Worm (Caenorhabditis elegans): ENCODE data around the gene abf-3.
"Not testable (repeated sequence)": the region's sequence is repeated elsewhere in the genome, so short reads cannot be mapped to it uniquely, and the experiment has no call there.

Gene abf-3

DNA sequence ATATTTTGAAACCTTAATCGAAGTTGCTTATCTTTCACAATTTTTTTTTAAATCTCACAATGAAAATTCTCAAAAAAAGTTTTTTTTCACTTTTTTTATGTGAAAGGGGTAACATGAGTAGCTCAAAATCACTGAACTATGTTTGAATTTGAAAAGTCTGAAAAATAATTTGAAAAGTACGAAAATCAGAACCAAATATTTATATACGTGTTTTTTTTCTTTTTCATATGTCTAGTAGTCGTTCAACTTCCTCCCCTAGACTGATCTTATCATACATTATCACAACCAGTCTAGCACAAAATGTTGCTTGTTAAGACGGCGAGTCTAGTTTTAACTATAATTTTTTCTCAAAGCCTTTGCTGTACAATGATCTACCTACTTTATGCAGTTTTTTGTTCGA, 3.8 kb upstream of the abf-3 start, which contains the start of gene srbc-49:
TSS of gene srbc-49 (plus strand) at position 301 of the 400 bp plus-strand sequence.
- no peak for TF ChIP-seq alr-1 (tag; optimal IDR thresholded peaks at IDR 0.05)
- TF ChIP-seq egl-27 (tag; optimal IDR thresholded peaks at IDR 0.05) = no peak
- TF ChIP-seq nhr-10 (tag; optimal IDR thresholded peaks at IDR 0.05) = no peak
- no peak for TF ChIP-seq mab-5 (tag; optimal IDR thresholded peaks at IDR 0.05)
- TF ChIP-seq nhr-129 (tag; optimal IDR thresholded peaks at IDR 0.05) = no peak
- no peak for TF ChIP-seq mbf-1 (tag; optimal IDR thresholded peaks at IDR 0.05)
- no peak for TF ChIP-seq nhr-23 (tag; optimal IDR thresholded peaks at IDR 0.05)
- no peak for TF ChIP-seq nhr-11 (tag; optimal IDR thresholded peaks at IDR 0.05)
- no peak for TF ChIP-seq unc-62 (GFP tag; optimal IDR thresholded peaks at IDR 0.05)
- TF ChIP-seq gmeb-1 (tag; optimal IDR thresholded peaks at IDR 0.05) = no peak
- no peak for TF ChIP-seq zag-1 (tag; optimal IDR thresholded peaks at IDR 0.05)
- no peak for TF ChIP-seq Y55F3AM.14 (GFP tag; optimal IDR thresholded peaks at IDR 0.05)
- TF ChIP-seq nhr-12 (tag; optimal IDR thresholded peaks at IDR 0.05) = no peak
- no peak for TF ChIP-seq lin-13 (GFP tag; optimal IDR thresholded peaks at IDR 0.05)
- no peak for TF ChIP-seq ceh-16 (tag; optimal IDR thresholded peaks at IDR 0.05)
- no peak for TF ChIP-seq nhr-77 (tag; optimal IDR thresholded peaks at IDR 0.05)
- no peak for TF ChIP-seq lsy-2 (tag; optimal IDR thresholded peaks at IDR 0.05)

DNA sequence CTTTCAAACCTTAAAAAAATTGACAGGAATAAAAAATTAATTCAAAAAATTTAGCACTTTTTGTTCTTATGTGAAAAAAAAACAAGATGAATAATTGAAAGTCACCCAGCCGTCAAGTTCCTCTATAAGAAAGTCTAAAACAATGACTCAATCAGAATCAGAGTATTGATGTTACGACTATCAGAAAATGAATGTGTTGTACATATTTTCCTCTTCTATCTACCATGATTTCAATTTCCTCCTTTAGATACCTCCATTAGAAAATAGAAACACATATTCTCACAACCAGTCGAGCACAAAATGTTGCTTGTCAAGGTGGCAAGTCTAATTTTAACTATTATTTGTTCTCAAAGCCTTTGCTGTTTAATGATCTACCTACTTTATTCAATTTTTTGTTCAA, 2.3 kb upstream of the abf-3 start, which contains the start of gene srbc-48:
TSS of gene srbc-48 (plus strand) at position 301 of the 400 bp plus-strand sequence.
- TF ChIP-seq nhr-6 (tag; optimal IDR thresholded peaks at IDR 0.05) = no peak
- no peak for TF ChIP-seq nhr-11 (tag; optimal IDR thresholded peaks at IDR 0.05)
- no peak for TF ChIP-seq dmd-4 (tag; optimal IDR thresholded peaks at IDR 0.05)
- no peak for TF ChIP-seq fos-1 (tag; optimal IDR thresholded peaks at IDR 0.05)
- TF ChIP-seq alr-1 (tag; optimal IDR thresholded peaks at IDR 0.05) = no peak
- no peak for TF ChIP-seq lin-39 (tag; optimal IDR thresholded peaks at IDR 0.05)
- TF ChIP-seq ZK546.5 (tag; optimal IDR thresholded peaks at IDR 0.05) = no peak
- no peak for TF ChIP-seq ceh-16 (tag; optimal IDR thresholded peaks at IDR 0.05)
- TF ChIP-seq elt-3 (tag; optimal IDR thresholded peaks at IDR 0.05) = no peak
- TF ChIP-seq skn-1 (tag; optimal IDR thresholded peaks at IDR 0.05) = no peak
- TF ChIP-seq mab-5 (tag; optimal IDR thresholded peaks at IDR 0.05) = no peak
- no peak for TF ChIP-seq aly-2 (tag; optimal IDR thresholded peaks at IDR 0.05)
- TF ChIP-seq ztf-4 (tag; optimal IDR thresholded peaks at IDR 0.05) = no peak
- TF ChIP-seq peb-1 (tag; optimal IDR thresholded peaks at IDR 0.05) = no peak

DNA sequence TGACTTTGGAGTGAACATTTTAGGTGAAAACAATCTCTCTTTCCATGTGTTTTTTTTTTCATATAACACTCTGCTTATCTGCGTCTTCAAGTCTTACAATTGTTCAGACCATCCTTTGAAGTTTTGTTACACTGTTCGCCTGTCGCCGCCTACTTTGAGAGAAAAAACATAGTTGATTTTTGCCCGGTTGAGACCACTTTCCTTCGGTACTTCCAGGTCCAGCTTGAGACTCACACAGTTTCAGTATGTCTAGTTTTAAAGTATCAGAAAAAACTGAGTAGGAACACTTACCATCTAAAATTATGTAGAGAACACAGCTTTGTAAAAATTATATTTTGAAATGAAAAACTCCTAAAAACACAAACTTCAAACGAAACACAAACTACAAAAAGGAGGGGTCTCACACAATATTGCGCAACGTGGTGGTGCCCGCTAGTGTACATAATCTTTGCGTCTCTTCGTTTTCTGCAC, 1.6 kb downstream of the abf-3 start, which contains the start of the genes fbxa-69 and F54B8.4:
TSS of gene fbxa-69 (minus strand) at position 10 of the 471 bp plus-strand sequence.
TSS of gene F54B8.4 (plus strand) at position 421 of the 471 bp plus-strand sequence.
- no peak for TF ChIP-seq snpc-4 (tag; optimal IDR thresholded peaks at IDR 0.05)
- peak; percentile 48 for TF ChIP-seq nhr-129 (tag; optimal IDR thresholded peaks at IDR 0.05)
- TF ChIP-seq blmp-1 (tag; optimal IDR thresholded peaks at IDR 0.05; ENCODE audit: insufficient read depth) = peak; percentile 40
- no peak for TF ChIP-seq unc-39 (tag; optimal IDR thresholded peaks at IDR 0.05)
- TF ChIP-seq F13H6.1 (tag; optimal IDR thresholded peaks at IDR 0.05) = no peak
- TF ChIP-seq nhr-21 (tag; optimal IDR thresholded peaks at IDR 0.05) = no peak
- TF ChIP-seq ztf-4 (tag; optimal IDR thresholded peaks at IDR 0.05) = no peak
- no peak for TF ChIP-seq nhr-25 (tag; optimal IDR thresholded peaks at IDR 0.05)
- no peak for TF ChIP-seq nhr-10 (tag; optimal IDR thresholded peaks at IDR 0.05)
- TF ChIP-seq Y55F3AM.14 (GFP tag; optimal IDR thresholded peaks at IDR 0.05) = no peak
- peak; percentile 22 for TF ChIP-seq sma-9 (GFP tag; optimal IDR thresholded peaks at IDR 0.05)
- no peak for TF ChIP-seq sma-9 (tag; optimal IDR thresholded peaks at IDR 0.05)
- no peak for TF ChIP-seq alr-1 (tag; optimal IDR thresholded peaks at IDR 0.05)
- no peak for TF ChIP-seq ztf-1 (GFP tag; conservative IDR thresholded peaks at IDR 0.05)
- TF ChIP-seq R02D3.7 (tag; optimal IDR thresholded peaks at IDR 0.05) = no peak
- TF ChIP-seq zag-1 (tag; optimal IDR thresholded peaks at IDR 0.05) = no peak
- TF ChIP-seq elt-3 (tag; optimal IDR thresholded peaks at IDR 0.05) = no peak
- TF ChIP-seq nhr-6 (tag; optimal IDR thresholded peaks at IDR 0.05) = no peak

DNA sequence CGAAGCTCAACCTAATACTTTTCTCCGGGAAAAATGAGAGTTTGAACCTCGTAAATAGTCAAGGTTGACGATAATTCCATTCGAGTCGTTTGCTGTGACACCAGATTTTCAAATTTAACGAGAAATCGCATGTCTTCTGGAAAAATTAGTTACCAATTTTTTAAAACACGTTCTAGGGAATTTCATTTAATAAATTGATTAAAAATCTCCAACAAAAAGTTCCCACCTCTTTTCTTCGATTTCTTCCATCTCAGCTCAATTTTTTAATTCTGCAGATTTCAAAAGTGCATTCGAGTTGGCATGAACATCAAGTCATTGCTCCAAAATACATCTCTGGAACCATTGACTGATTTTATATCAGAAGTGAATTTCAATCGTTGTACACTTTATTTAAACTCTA, 5.7 kb downstream of the abf-3 start, which contains the start of gene nhr-282:
TSS of gene nhr-282 (plus strand) at position 301 of the 400 bp plus-strand sequence.
- TF ChIP-seq zag-1, ZK546.5, skn-1 (tag; optimal IDR thresholded peaks at IDR 0.05): not testable (repeated sequence)
